Fruit fly (Drosophila melanogaster): Measurements from ENCODE around the gene p38c.
A peak's percentile ranks its signal among the peaks of the same experiment; 100 is the strongest.

Gene p38c

dm6 chr3R:24099039-24100026 is 50.7 kb downstream of the p38c start (continued):
- peak; percentile 64 for TF ChIP-seq E2f2 (GFP tag; IDR thresholded peaks at IDR 0.05)
- TF ChIP-seq CG9727 (GFP tag; optimal IDR thresholded peaks at IDR 0.05), result peak; percentile 76
- TF ChIP-seq her (GFP tag; optimal IDR thresholded peaks at IDR 0.05), result peak; percentile 68
- peak; percentile 48 for TF ChIP-seq trem (tag; optimal IDR thresholded peaks at IDR 0.05)
- TF ChIP-seq disco-r (GFP tag; optimal IDR thresholded peaks at IDR 0.05), result peak; percentile 39
- TF ChIP-seq E2f1 (GFP tag; IDR thresholded peaks at IDR 0.05), result peak; percentile 81
- TF ChIP-seq CG4328 (GFP tag; optimal IDR thresholded peaks at IDR 0.05), result no peak
- peak; percentile 21 for TF ChIP-seq Vsx1 (GFP tag; optimal IDR thresholded peaks at IDR 0.05)
- no peak for TF ChIP-seq wek (GFP tag; optimal IDR thresholded peaks at IDR 0.05)
- peak; percentile 75 for TF ChIP-seq ase (GFP tag; IDR thresholded peaks at IDR 0.05)
- peak; percentile 43 for TF ChIP-seq tup (GFP tag; optimal IDR thresholded peaks at IDR 0.05)
- peak; percentile 70 for TF ChIP-seq klu (GFP tag; IDR thresholded peaks at IDR 0.05)
- peak; percentile 70 for TF ChIP-seq Dad (GFP tag; optimal IDR thresholded peaks at IDR 0.05)
- TF ChIP-seq prd (optimal IDR thresholded peaks at IDR 0.05), result no peak
- TF ChIP-seq prd (GFP tag; IDR thresholded peaks at IDR 0.05), result peak; percentile 89
- TF ChIP-seq chn (GFP tag; optimal IDR thresholded peaks at IDR 0.05), result peak; percentile 84
- no peak for TF ChIP-seq pfk (GFP tag; optimal IDR thresholded peaks at IDR 0.05)
- TF ChIP-seq CG13424 (tag; optimal IDR thresholded peaks at IDR 0.05), result peak; percentile 70
- TF ChIP-seq pzg (GFP tag; optimal IDR thresholded peaks at IDR 0.05), result no peak
- TF ChIP-seq mirr (GFP tag; optimal IDR thresholded peaks at IDR 0.05), result peak; percentile 26
- peak; percentile 47 for TF ChIP-seq CG18262 (tag; optimal IDR thresholded peaks at IDR 0.05)
- TF ChIP-seq slou (GFP tag; optimal IDR thresholded peaks at IDR 0.05), result peak; percentile 21
- no peak for TF ChIP-seq CG8359 (GFP tag; optimal IDR thresholded peaks at IDR 0.05; ENCODE audit: borderline replicate concordance)
- peak; percentile 60; the same call in 1 of the 2 replicates for TF ChIP-seq Oaz (GFP tag; IDR thresholded peaks at IDR 0.05)
- TF ChIP-seq ash1 (GFP tag; optimal IDR thresholded peaks at IDR 0.05), result no peak
- TF ChIP-seq Sin3A (optimal IDR thresholded peaks at IDR 0.05), result no peak
- TF ChIP-seq Bgb (GFP tag; IDR thresholded peaks at IDR 0.05; ENCODE audit: partially characterized antibody), result no peak
- TF ChIP-seq dm (GFP tag; optimal IDR thresholded peaks at IDR 0.05), result peak; percentile 58
- peak; percentile 51 for TF ChIP-seq CG17361 (GFP tag; IDR thresholded peaks at IDR 0.05)
- TF ChIP-seq ERR (GFP tag; optimal IDR thresholded peaks at IDR 0.05), result peak; percentile 72
- TF ChIP-seq jumu (GFP tag; optimal IDR thresholded peaks at IDR 0.05), result peak; percentile 71
- TF ChIP-seq CG2129 (GFP tag; IDR thresholded peaks at IDR 0.05; ENCODE audit: partially characterized antibody), result no peak
- TF ChIP-seq luna (GFP tag; optimal IDR thresholded peaks at IDR 0.05), result peak; percentile 44
- TF ChIP-seq Abd-B (GFP tag; optimal IDR thresholded peaks at IDR 0.05), result peak; percentile 80
- peak; percentile 1 for TF ChIP-seq ab (GFP tag; optimal IDR thresholded peaks at IDR 0.05)
- no peak for TF ChIP-seq z (GFP tag; IDR thresholded peaks at IDR 0.05)
- peak; percentile 65 for TF ChIP-seq CG1233 (GFP tag; optimal IDR thresholded peaks at IDR 0.05)
- peak; percentile 80 for TF ChIP-seq dmrt99B (tag; optimal IDR thresholded peaks at IDR 0.05)
- TF ChIP-seq Awh (GFP tag; IDR thresholded peaks at IDR 0.05), result peak; percentile 70; the same call in 1 of the 2 replicates
- TF ChIP-seq dmrt11E (tag; optimal IDR thresholded peaks at IDR 0.05), result peak; percentile 55
- no peak for TF ChIP-seq CG17612 (GFP tag; IDR thresholded peaks at IDR 0.05)
- TF ChIP-seq CG13775 (GFP tag; optimal IDR thresholded peaks at IDR 0.05), result peak; percentile 60
- TF ChIP-seq nerfin-2 (GFP tag; IDR thresholded peaks at IDR 0.05; ENCODE audit: partially characterized antibody), result no peak
- TF ChIP-seq Meics (GFP tag; optimal IDR thresholded peaks at IDR 0.05), result peak; percentile 80
- peak; percentile 88 for TF ChIP-seq ranshi (GFP tag; IDR thresholded peaks at IDR 0.05)
- TF ChIP-seq D (optimal IDR thresholded peaks at IDR 0.05), result no peak
- peak; percentile 45 for TF ChIP-seq D (GFP tag; optimal IDR thresholded peaks at IDR 0.05)
- peak; percentile 19 for TF ChIP-seq Spps (tag; optimal IDR thresholded peaks at IDR 0.05)
- TF ChIP-seq ems (GFP tag; optimal IDR thresholded peaks at IDR 0.05), result peak; percentile 70

Data from whole organism, embryonic.